Fruit fly (Drosophila melanogaster) whole organism, embryonic: ENCODE data around the gene CG5910.

Experiments
- Blimp-1 ChIP-seq: fragments of 200-800 bp; sonication (Bioruptor generic); optimal IDR thresholded peaks from 3 replicates; lab custom pipeline; 2018; ENCODE audit warnings: missing biosample characterization, missing genetic modification characterization, mild to moderate bottlenecking, moderate library complexity, missing genetic modification reagents
- CG10147 ChIP-seq: fragments of 200-800 bp; sonication (Bioruptor generic); optimal IDR thresholded peaks from 2 replicates; lab custom pipeline; 2019; ENCODE audit warnings: missing biosample characterization, mild to moderate bottlenecking, missing genetic modification characterization, moderate library complexity
- CG11398 ChIP-seq: fragments of 200-800 bp; sonication (Bioruptor generic); optimal IDR thresholded peaks from 2 replicates; lab custom pipeline; 2016; ENCODE audit warnings: missing biosample characterization, missing genetic modification characterization
- CG12659 ChIP-seq: fragments of 200-800 bp; sonication (Bioruptor generic); optimal IDR thresholded peaks from 3 replicates; lab custom pipeline; 2017; ENCODE audit warnings: mild to moderate bottlenecking, missing biosample characterization, missing genetic modification reagents, missing genetic modification characterization
- CG13775 ChIP-seq: fragments of 200-800 bp; sonication (Bioruptor generic); optimal IDR thresholded peaks from 3 replicates; lab custom pipeline; 2017; ENCODE audit warnings: missing biosample characterization, mild to moderate bottlenecking, missing genetic modification characterization
- CG13894 ChIP-seq: fragments of 200-800 bp; sonication (Bioruptor generic); optimal IDR thresholded peaks from 3 replicates; lab custom pipeline; 2018; ENCODE audit warnings: missing biosample characterization, mild to moderate bottlenecking, missing genetic modification characterization, moderate library complexity
- CG14014 ChIP-seq: fragments of 200-800 bp; sonication (Bioruptor generic); IDR thresholded peaks from 2 replicates; pipeline ENCODE4 v1.3.6; 2022; ENCODE audit warnings: missing biosample characterization, missing genetic modification characterization
- CG15479 ChIP-seq: fragments of 200-800 bp; sonication (Bioruptor generic); optimal IDR thresholded peaks from 3 replicates; lab custom pipeline; 2019; ENCODE audit warnings: missing biosample characterization, mild to moderate bottlenecking, missing genetic modification characterization, moderate library complexity
- CG1603 ChIP-seq: fragments of 200-800 bp; sonication (Bioruptor generic); optimal IDR thresholded peaks from 2 replicates; lab custom pipeline; 2019; ENCODE audit warnings: missing biosample characterization, mild to moderate bottlenecking, missing genetic modification characterization, moderate library complexity
- CG17385 ChIP-seq: fragments of 200-800 bp; sonication (Bioruptor generic); optimal IDR thresholded peaks from 3 replicates; lab custom pipeline; 2018; ENCODE audit warnings: missing biosample characterization, mild to moderate bottlenecking, missing genetic modification characterization
- CG17568 ChIP-seq: fragments of 200-800 bp; sonication (Bioruptor generic); optimal IDR thresholded peaks from 2 replicates; lab custom pipeline; 2018; ENCODE audit warnings: missing biosample characterization, mild to moderate bottlenecking, missing genetic modification characterization, moderate library complexity
- CG18011 ChIP-seq: fragments of 200-800 bp; sonication (Bioruptor generic); optimal IDR thresholded peaks from 2 replicates; lab custom pipeline; 2017; ENCODE audit warnings: missing biosample characterization, missing genetic modification characterization, mild to moderate bottlenecking, moderate library complexity, missing genotype
- CG2199 ChIP-seq: fragments of 200-800 bp; sonication (Bioruptor generic); IDR thresholded peaks from 3 replicates; pipeline ENCODE4 v1.3.6; 2022; ENCODE audit warnings: missing biosample characterization, missing genetic modification characterization
- CG32767 ChIP-seq: fragments of 200-800 bp; sonication (Bioruptor generic); IDR thresholded peaks from 2 replicates; pipeline ENCODE4 v1.3.6; 2022; ENCODE audit warnings: missing biosample characterization, missing genetic modification characterization
- CG42726 ChIP-seq: fragments of 200-800 bp; sonication (Bioruptor generic); IDR thresholded peaks from 2 replicates; pipeline ENCODE4 v1.3.6; 2022; ENCODE audit warnings: missing biosample characterization, missing genetic modification characterization; ENCODE audit not compliant: partially characterized antibody
- CG6689 ChIP-seq: fragments of 200-800 bp; sonication (Bioruptor generic); IDR thresholded peaks from 2 replicates; pipeline ENCODE4 v1.3.6; 2022; ENCODE audit warnings: missing biosample characterization, missing genetic modification characterization
- CG6765 ChIP-seq: fragments of 200-800 bp; sonication (Bioruptor generic); optimal IDR thresholded peaks from 3 replicates; lab custom pipeline; 2017; ENCODE audit warnings: missing biosample characterization, mild to moderate bottlenecking, missing genetic modification characterization
- CoRest ChIP-seq: fragments of 200-800 bp; sonication (Bioruptor generic); optimal IDR thresholded peaks from 3 replicates; lab custom pipeline; 2018; ENCODE audit warnings: missing biosample characterization, mild to moderate bottlenecking, missing genetic modification characterization, moderate library complexity
- D19A ChIP-seq: fragments of 200-800 bp; optimal IDR thresholded peaks from 3 replicates; lab custom pipeline; 2019; ENCODE audit warnings: missing biosample characterization, mild to moderate bottlenecking, missing genetic modification characterization, moderate library complexity
- Dfd ChIP-seq, 2 experiments: fragments of >200 bp; optimal IDR thresholded peaks; 2 replicates each; lab custom pipeline; 2017; ENCODE audit warnings: missing biosample characterization in 2 of 2, missing genetic modification characterization in 2 of 2
- Ets65A ChIP-seq: fragments of 200-800 bp; sonication (Bioruptor generic); peaks from one replicate; lab custom pipeline; 2016; ENCODE audit warnings: missing biosample characterization, missing genetic modification characterization
- HLHmδ ChIP-seq: fragments of 200-800 bp; sonication (Bioruptor generic); optimal IDR thresholded peaks from 2 replicates; lab custom pipeline; 2018; ENCODE audit warnings: missing biosample characterization, mild to moderate bottlenecking, missing genetic modification characterization, moderate library complexity
- HmgD ChIP-seq: fragments of 200-800 bp; sonication (Bioruptor generic); optimal IDR thresholded peaks from 3 replicates; lab custom pipeline; 2016; ENCODE audit warnings: missing biosample characterization, missing genetic modification characterization
- Med ChIP-seq: fragments of 200-800 bp; sonication (Bioruptor generic); peaks from one replicate; lab custom pipeline; 2016; ENCODE audit warnings: missing biosample characterization, missing genetic modification characterization, mild to moderate bottlenecking, inconsistent platforms, moderate library complexity
- Myb ChIP-seq: fragments of 200-800 bp; sonication (Bioruptor generic); optimal IDR thresholded peaks from 2 replicates; lab custom pipeline; 2016; ENCODE audit warnings: missing biosample characterization, missing genetic modification characterization
- Neu2 ChIP-seq: fragments of 200-800 bp; sonication (Bioruptor generic); optimal IDR thresholded peaks from 3 replicates; lab custom pipeline; 2016; ENCODE audit warnings: missing biosample characterization, missing genetic modification characterization, borderline replicate concordance
- Nf-YC ChIP-seq: fragments of 200-800 bp; optimal IDR thresholded peaks from 3 replicates; lab custom pipeline; 2019; ENCODE audit warnings: missing biosample characterization, mild to moderate bottlenecking, missing genetic modification characterization, moderate library complexity
- Optix ChIP-seq: fragments of 200-800 bp; sonication (Bioruptor generic); IDR thresholded peaks from 3 replicates; pipeline ENCODE4 v1.3.6; 2022; ENCODE audit warnings: missing biosample characterization, missing genetic modification characterization
- Side ChIP-seq: fragments of 200-800 bp; sonication (Bioruptor generic); optimal IDR thresholded peaks from 2 replicates; lab custom pipeline; 2016; ENCODE audit warnings: missing biosample characterization, missing genetic modification characterization
- abd-A ChIP-seq: fragments of 200-800 bp; sonication (Bioruptor generic); optimal IDR thresholded peaks from 3 replicates; lab custom pipeline; 2019; ENCODE audit warnings: missing biosample characterization, mild to moderate bottlenecking, missing genetic modification characterization, moderate library complexity
- chinmo ChIP-seq: fragments of 200-800 bp; sonication (Bioruptor generic); IDR thresholded peaks from 4 replicates; pipeline ENCODE4 v1.3.6; 2022; ENCODE audit warnings: missing biosample characterization, missing genetic modification characterization; ENCODE audit not compliant: partially characterized antibody
- ci ChIP-seq: fragments of 200-800 bp; sonication (Bioruptor generic); IDR thresholded peaks from 3 replicates; pipeline ENCODE4 v1.3.6; 2022; ENCODE audit warnings: missing biosample characterization, missing genetic modification characterization
- dmrt99B ChIP-seq: fragments of 200-800 bp; sonication (Bioruptor generic); optimal IDR thresholded peaks from 2 replicates; lab custom pipeline; 2018; ENCODE audit warnings: missing biosample characterization, mild to moderate bottlenecking, missing genetic modification characterization, moderate library complexity
- esg ChIP-seq: fragments of 200-800 bp; sonication (Bioruptor generic); conservative IDR thresholded peaks from 2 replicates; pipeline ENCODE4 v1.3.6; 2022; ENCODE audit warnings: missing biosample characterization, missing genetic modification characterization
- grn ChIP-seq: fragments of 200-800 bp; sonication (Bioruptor generic); optimal IDR thresholded peaks from 3 replicates; lab custom pipeline; 2017; ENCODE audit warnings: missing biosample characterization, missing genetic modification characterization
- gt ChIP-seq: fragments of 200-800 bp; sonication (Bioruptor generic); IDR thresholded peaks from 2 replicates; pipeline ENCODE4 v1.3.6; 2022; ENCODE audit warnings: missing biosample characterization, missing genetic modification characterization
- hth ChIP-seq: fragments of >200 bp; optimal IDR thresholded peaks from 2 replicates; lab custom pipeline; 2017; ENCODE audit warnings: inconsistent platforms
- kay ChIP-seq: fragments of 200-800 bp; sonication (Bioruptor generic); optimal IDR thresholded peaks from 2 replicates; lab custom pipeline; 2016; ENCODE audit warnings: missing biosample characterization, missing genetic modification characterization
- ken ChIP-seq: fragments of 200-800 bp; sonication (Bioruptor generic); IDR thresholded peaks from 3 replicates; pipeline ENCODE4 v1.3.6; 2022; ENCODE audit warnings: missing biosample characterization, missing genetic modification characterization
- pb ChIP-seq: fragments of 200-800 bp; sonication (Bioruptor generic); optimal IDR thresholded peaks from 3 replicates; lab custom pipeline; 2016; ENCODE audit warnings: missing biosample characterization, missing genetic modification characterization
- rib ChIP-seq: fragments of 200-800 bp; sonication (Bioruptor generic); IDR thresholded peaks from 2 replicates; pipeline ENCODE4 v1.3.6; 2022; ENCODE audit warnings: missing biosample characterization, missing genetic modification characterization
- run ChIP-seq: fragments of 200-800 bp; sonication (Bioruptor generic); optimal IDR thresholded peaks from 3 replicates; lab custom pipeline; 2018; ENCODE audit warnings: missing biosample characterization, mild to moderate bottlenecking, missing genetic modification characterization
- sens ChIP-seq: fragments of 200-800 bp; sonication (Bioruptor generic); peaks from one replicate; lab custom pipeline; 2016; ENCODE audit warnings: missing biosample characterization, missing genetic modification characterization
- sqz ChIP-seq: fragments of 200-800 bp; sonication (Bioruptor generic); optimal IDR thresholded peaks from 3 replicates; lab custom pipeline; 2018; ENCODE audit warnings: missing biosample characterization, mild to moderate bottlenecking, missing genetic modification characterization
- sr ChIP-seq: fragments of 200-800 bp; sonication (Bioruptor generic); IDR thresholded peaks from 3 replicates; pipeline ENCODE4 v1.3.6; 2022; ENCODE audit warnings: missing biosample characterization, missing genetic modification characterization
- zen ChIP-seq: fragments of 200-800 bp; sonication (Bioruptor generic); optimal IDR thresholded peaks from 3 replicates; lab custom pipeline; 2018; ENCODE audit warnings: missing biosample characterization, mild to moderate bottlenecking, missing genetic modification characterization, moderate library complexity

The CG5910 gene

DNA sequence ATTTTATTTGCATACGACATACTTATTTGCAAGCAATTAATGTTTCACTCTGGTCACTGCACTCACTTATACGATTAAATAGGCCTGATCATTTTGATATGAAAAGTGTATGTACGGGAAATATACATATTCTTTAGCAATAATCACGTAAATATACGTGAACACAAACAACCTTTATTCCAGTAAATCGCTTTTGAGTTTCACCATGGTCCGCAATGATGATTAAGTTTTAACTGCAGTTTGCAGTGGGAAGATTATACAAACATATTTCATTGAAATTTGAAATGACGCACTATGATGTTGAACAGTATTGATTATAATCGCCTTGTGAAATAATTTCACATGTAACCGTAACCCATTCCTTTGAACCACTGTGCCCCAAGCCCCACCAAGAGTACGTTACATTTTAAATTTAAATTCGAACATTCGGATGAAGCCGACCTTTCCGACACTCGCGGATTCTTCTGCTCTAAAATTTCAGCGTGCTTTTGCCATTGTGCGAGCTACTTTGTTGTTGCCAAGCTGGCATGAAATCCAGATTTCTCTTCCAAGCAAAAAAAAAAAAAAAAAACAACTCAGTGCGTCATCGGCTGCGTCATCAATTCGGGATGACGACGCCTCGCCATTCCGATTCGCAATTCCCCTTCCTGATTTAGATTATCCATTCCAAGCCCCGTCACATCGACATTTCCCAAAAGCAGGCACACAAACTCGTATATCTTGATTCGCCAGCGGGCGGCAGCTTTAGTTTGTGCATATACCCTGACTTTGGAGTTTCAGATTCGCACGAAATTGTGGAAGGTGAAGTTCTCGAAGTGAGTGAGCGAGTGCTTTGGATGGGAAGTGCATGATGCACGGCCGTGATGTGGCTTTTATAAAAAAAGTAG lies 38.5 kb upstream of the CG5910 start (continued):
- TF ChIP-seq CG13894 (peak; percentile 76), gt (GFP tag; lab: Robert Waterston, UW) (no peak), HmgD (GFP tag; lab: Kevin White, UChicago) (no peak), CG14014 (GFP tag; lab: Robert Waterston, UW) (no peak), Myb (GFP tag; lab: Kevin White, UChicago) (peak; percentile 21), Dfd (GFP tag; optimal IDR thresholded peaks at IDR 0.05; lab: Kevin White, UChicago) (no peak), CG18011 (GFP tag; lab: Kevin White, UChicago) (no peak), D19A (tag; lab: Kevin White, UChicago) (peak; percentile 17), CG2199 (0 out of 3 replicates have a peak, but pooled peaks have one; percentile 0), Med (GFP tag; lab: Kevin White, UChicago) (peak; percentile 68), kay (no peak), CG11398 (GFP tag; lab: Kevin White, UChicago) (no peak), Ets65A (GFP tag; lab: Kevin White, UChicago) (peak; percentile 48), CG17385 (GFP tag; lab: Kevin White, UChicago) (no peak), chinmo (peak; percentile 66; the same call in 1 of the 4 replicates), sqz (peak; percentile 9), ci (GFP tag; lab: Robert Waterston, UW) (0 out of 3 replicates have a peak, but pooled peaks have one; percentile 27), CG1603 (tag; lab: Kevin White, UChicago) (peak; percentile 23), CG13775 (peak; percentile 15), grn (GFP tag; lab: Kevin White, UChicago) (no peak), CG10147 (no peak), Nf-YC (tag; lab: Kevin White, UChicago) (no peak), CG6689 (peak; percentile 20; the same call in 1 of the 2 replicates), sens (GFP tag; lab: Kevin White, UChicago) (peak; percentile 69), esg (GFP tag; lab: Robert Waterston, UW) (no peak), hth (lab: Kevin White, UChicago) (no peak), dmrt99B (tag; lab: Kevin White, UChicago) (no peak)
- TF ChIP-seq, all 482 proteins: peak for 21

DNA sequence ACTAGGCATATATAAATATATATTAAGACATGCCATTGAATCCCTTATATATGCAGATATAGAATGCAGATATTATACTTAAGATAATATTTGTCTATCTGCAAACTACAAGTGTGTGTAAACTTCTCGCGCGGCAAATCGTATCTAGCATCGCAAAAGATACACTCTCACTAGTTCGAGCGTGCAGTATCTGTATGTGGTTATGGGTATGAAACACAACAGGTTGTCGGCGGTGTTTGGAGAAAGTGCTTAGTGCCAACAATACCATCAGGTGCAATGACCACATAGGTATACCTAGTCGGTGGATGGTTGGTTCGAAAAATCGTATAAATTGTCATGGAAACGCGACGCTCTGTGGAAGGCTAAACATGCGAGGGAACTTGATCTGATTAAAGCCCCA lies 37.7 kb upstream of the CG5910 start:
- TF ChIP-seq sr (no peak), CG2199 (peak; percentile 69; the same call in 1 of the 3 replicates), Med (GFP tag; lab: Kevin White, UChicago) (peak; percentile 20), ken (GFP tag; lab: Robert Waterston, UW) (0 out of 3 replicates have a peak, but pooled peaks have one; percentile 22), Side (no peak), Blimp-1 (GFP tag; lab: Kevin White, UChicago) (peak; percentile 93), ci (GFP tag; lab: Robert Waterston, UW) (peak; percentile 9; the same call in 1 of the 3 replicates), CG15479 (GFP tag; lab: Kevin White, UChicago) (peak; percentile 21), HLHmδ (GFP tag; lab: Kevin White, UChicago) (peak; percentile 5)

DNA sequence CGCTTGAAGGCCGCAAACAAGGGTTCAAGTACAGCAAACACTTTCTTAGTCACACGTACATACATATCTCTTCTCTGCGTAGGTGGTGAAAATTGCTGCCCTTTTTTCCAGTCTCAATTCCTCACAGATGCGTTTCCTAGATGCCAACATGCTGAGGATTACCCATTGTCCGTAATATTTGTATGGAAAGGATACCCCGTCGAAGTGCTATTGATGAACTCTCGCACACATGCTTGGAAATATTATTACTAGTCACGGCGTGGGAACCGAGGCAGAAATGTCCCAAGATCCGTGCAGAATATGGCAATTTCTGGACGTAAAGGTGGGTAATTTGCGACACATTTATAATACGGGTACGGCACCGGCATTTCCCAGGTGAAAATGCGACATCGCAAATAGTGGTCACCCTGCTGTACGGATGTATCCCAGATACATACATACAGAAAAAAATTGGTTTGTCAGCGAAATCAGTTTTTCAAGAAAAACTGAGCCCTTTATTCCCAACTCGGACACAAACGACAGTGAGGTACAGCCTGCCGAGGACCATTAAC lies 36.8 kb upstream of the CG5910 start:
- peak; percentile 53 for TF ChIP-seq Neu2 (GFP tag; lab: Kevin White, UChicago)
- TF ChIP-seq CG6765 = no peak
- TF ChIP-seq Optix (GFP tag; lab: Robert Waterston, UW) = no peak
- TF ChIP-seq abd-A (tag; lab: Kevin White, UChicago) = no peak
- peak; percentile 78 for TF ChIP-seq sens (GFP tag; lab: Kevin White, UChicago)
- peak; percentile 47 for TF ChIP-seq zen
- no peak for TF ChIP-seq sqz
- no peak for TF ChIP-seq CG12659 (GFP tag; lab: Kevin White, UChicago)
- peak; percentile 76 for TF ChIP-seq CG17568 (GFP tag; lab: Kevin White, UChicago)
- no peak for TF ChIP-seq run (tag; lab: Kevin White, UChicago)
- peak; percentile 22; the same call in 1 of the 2 replicates for TF ChIP-seq CG42726 (GFP tag; lab: Robert Waterston, UW)
- TF ChIP-seq rib (GFP tag; lab: Robert Waterston, UW) = 0 out of 2 replicates have a peak, but pooled peaks have one; percentile 12
- no peak for TF ChIP-seq pb
- no peak for TF ChIP-seq CoRest (tag; lab: Kevin White, UChicago)
- TF ChIP-seq CG32767 (GFP tag; lab: Robert Waterston, UW) = 0 out of 2 replicates have a peak, but pooled peaks have one; percentile 15
